Fruit fly (Drosophila melanogaster): ENCODE results near the gene CG43175.

CG43175 gene

DNA sequence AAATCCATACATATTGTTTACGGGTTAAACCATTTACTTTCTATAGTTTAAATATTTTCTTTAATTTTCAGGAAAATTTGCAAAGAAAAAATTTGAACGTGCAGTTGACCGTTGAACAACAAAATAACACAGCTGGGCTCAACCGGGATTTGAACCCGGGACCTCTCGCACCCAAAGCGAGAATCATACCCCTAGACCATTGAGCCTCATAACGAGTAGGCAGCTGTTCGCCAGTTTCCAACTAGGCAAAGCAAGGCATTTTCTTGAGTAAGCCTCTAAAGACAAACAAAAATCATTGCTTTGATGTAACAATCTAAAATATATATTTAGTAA lies 12.6 kb upstream of the CG43175 start:
- TF ChIP-seq jim (GFP tag; optimal IDR thresholded peaks at IDR 0.05) (no peak), dmrt93B (GFP tag; optimal IDR thresholded peaks at IDR 0.05) (no peak), usp (GFP tag; optimal IDR thresholded peaks at IDR 0.05) (no peak), lola (GFP tag; optimal IDR thresholded peaks at IDR 0.05) (no peak), pan (optimal IDR thresholded peaks at IDR 0.05) (no peak), N (GFP tag; optimal IDR thresholded peaks at IDR 0.05) (no peak), Rel (GFP tag; optimal IDR thresholded peaks at IDR 0.05) (no peak), Rel (tag; optimal IDR thresholded peaks at IDR 0.05) (peak; percentile 59)

- TF ChIP-seq jim (GFP tag; optimal IDR thresholded peaks at IDR 0.05), result no peak
- no peak for TF ChIP-seq tai (GFP tag; optimal IDR thresholded peaks at IDR 0.05)
- no peak for TF ChIP-seq Vsx2 (GFP tag; optimal IDR thresholded peaks at IDR 0.05; ENCODE audit: partially characterized antibody)
Observed at dm6 chr3R:17618699-17619150, 11.8 kb upstream of the CG43175 start, which contains the start of the genes CG14324 and CG14326. Gene CG14324 (minus strand): TSS chr3R:17618799. Gene CG14326 (plus strand): TSS chr3R:17619100.

- TF ChIP-seq CrebA (GFP tag; optimal IDR thresholded peaks at IDR 0.05; ENCODE audit: borderline replicate concordance) (peak; percentile 92), brk (GFP tag; optimal IDR thresholded peaks at IDR 0.05) (no peak), br (GFP tag; optimal IDR thresholded peaks at IDR 0.05) (no peak), sv (GFP tag; optimal IDR thresholded peaks at IDR 0.05) (no peak), HLH106 (tag; optimal IDR thresholded peaks at IDR 0.05) (no peak), Mio (GFP tag; optimal IDR thresholded peaks at IDR 0.05) (no peak), CG9705 (GFP tag; optimal IDR thresholded peaks at IDR 0.05) (no peak), Rel (GFP tag; optimal IDR thresholded peaks at IDR 0.05) (no peak), Rel (tag; optimal IDR thresholded peaks at IDR 0.05) (peak; percentile 59), Sp1 (GFP tag; optimal IDR thresholded peaks at IDR 0.05) (peak; percentile 56), rgr (GFP tag; optimal IDR thresholded peaks at IDR 0.05) (no peak), dsf (GFP tag; optimal IDR thresholded peaks at IDR 0.05; ENCODE audit: borderline replicate concordance) (no peak), CG32264 (GFP tag; optimal IDR thresholded peaks at IDR 0.05) (peak; percentile 3), foxo (GFP tag; optimal IDR thresholded peaks at IDR 0.05) (peak in 1 of 2 experiments; percentile 13), Hr78 (GFP tag; optimal IDR thresholded peaks at IDR 0.05) (no peak), sage (GFP tag; optimal IDR thresholded peaks at IDR 0.05) (peak; percentile 31), Hnf4 (GFP tag; optimal IDR thresholded peaks at IDR 0.05) (peak; percentile 35), tai (GFP tag; optimal IDR thresholded peaks at IDR 0.05) (no peak), Abd-B (GFP tag; optimal IDR thresholded peaks at IDR 0.05) (no peak)
Observed at dm6 chr3R:17619726-17620282, 10.7 kb upstream of the CG43175 start.

dm6 chr3R:17622062-17622766 lies 8.3 kb upstream of the CG43175 start, which contains the start of gene CG14323:
Gene CG14323 (minus strand): TSS chr3R:17622112.
- TF ChIP-seq Sp1 (GFP tag; optimal IDR thresholded peaks at IDR 0.05), result no peak

dm6 chr3R:17624549-17624948 lies 6.0 kb upstream of the CG43175 start:
- TF ChIP-seq CrebA (GFP tag; optimal IDR thresholded peaks at IDR 0.05; ENCODE audit: borderline replicate concordance) (peak; percentile 27), CG9705 (GFP tag; optimal IDR thresholded peaks at IDR 0.05) (no peak)

dm6 chr3R:17624968-17625367 lies 5.5 kb upstream of the CG43175 start, which contains the start of gene AttD:
Gene AttD (plus strand): TSS chr3R:17625268.
- TF ChIP-seq Rel (GFP tag; optimal IDR thresholded peaks at IDR 0.05) (no peak), Rel (tag; optimal IDR thresholded peaks at IDR 0.05) (peak; percentile 74), Sp1 (GFP tag; optimal IDR thresholded peaks at IDR 0.05) (no peak)

dm6 chr3R:17626827-17627226 lies 3.7 kb upstream of the CG43175 start, which contains the start of gene CG14325:
Gene CG14325 (plus strand): TSS chr3R:17627127.
- TF ChIP-seq Dif (GFP tag; optimal IDR thresholded peaks at IDR 0.05; ENCODE audit: partially characterized antibody) (no peak), dl (GFP tag; optimal IDR thresholded peaks at IDR 0.05; ENCODE audit: insufficient read depth in 1 of 2, partially characterized antibody in 2 of 2) (no peak), br (GFP tag; optimal IDR thresholded peaks at IDR 0.05) (no peak), Sp1 (GFP tag; optimal IDR thresholded peaks at IDR 0.05) (no peak), dmrt93B (GFP tag; optimal IDR thresholded peaks at IDR 0.05) (no peak), h (GFP tag; optimal IDR thresholded peaks at IDR 0.05) (no peak), Hr78 (GFP tag; optimal IDR thresholded peaks at IDR 0.05) (no peak), ey (GFP tag; optimal IDR thresholded peaks at IDR 0.05) (no peak), pan (optimal IDR thresholded peaks at IDR 0.05) (no peak), Myc (optimal IDR thresholded peaks at IDR 0.05) (no peak), Mio (GFP tag; optimal IDR thresholded peaks at IDR 0.05) (no peak), Dfd (GFP tag; optimal IDR thresholded peaks at IDR 0.05) (no peak), GATAd (GFP tag; optimal IDR thresholded peaks at IDR 0.05) (no peak), Hnf4 (GFP tag; optimal IDR thresholded peaks at IDR 0.05) (no peak), fru (GFP tag; optimal IDR thresholded peaks at IDR 0.05) (no peak), foxo (GFP tag; optimal IDR thresholded peaks at IDR 0.05) (no peak)
